Worm (Caenorhabditis elegans) whole organism, mixed stage, embryonic: Measurements from ENCODE around the gene C53C11.4.

Experiments used
- M03D4.4 ChIP-seq: sonication (generic microtip); optimal IDR thresholded peaks from 2 replicates; lab custom pipeline; 2017; ENCODE audit warnings: mild to moderate bottlenecking, missing genetic modification characterization, missing compliant biosample characterization
- ceh-39 ChIP-seq: fragments of 150-350 bp; optimal IDR thresholded peaks from 2 replicates; lab custom pipeline; 2014; ENCODE audit warnings: missing biosample characterization, missing genetic modification characterization
- ceh-43 ChIP-seq: fragments of 200-800 bp; sonication (Bioruptor generic); optimal IDR thresholded peaks from 2 replicates; lab custom pipeline; 2018; ENCODE audit warnings: mild to moderate bottlenecking, missing genetic modification characterization, moderate library complexity, missing compliant biosample characterization
- cnd-1 ChIP-seq: fragments of 200-800 bp; sonication (Bioruptor generic); optimal IDR thresholded peaks from 2 replicates; lab custom pipeline; 2018; ENCODE audit warnings: mild to moderate bottlenecking, missing genetic modification characterization, missing compliant biosample characterization
- drap-1 ChIP-seq: fragments of 200-800 bp; sonication (Bioruptor generic); optimal IDR thresholded peaks from 3 replicates; lab custom pipeline; 2018; ENCODE audit warnings: mild to moderate bottlenecking, missing genetic modification characterization, missing compliant biosample characterization
- elt-1 ChIP-seq: sonication (generic microtip); optimal IDR thresholded peaks from 2 replicates; lab custom pipeline; 2017; ENCODE audit warnings: missing genetic modification characterization, mild to moderate bottlenecking, missing compliant biosample characterization, antibody characterized with exemption, moderate library complexity, borderline replicate concordance; ENCODE audit not compliant: insufficient read depth
- elt-3 ChIP-seq: fragments of 150-350 bp; optimal IDR thresholded peaks from 2 replicates; lab custom pipeline; 2014; ENCODE audit warnings: missing biosample characterization, missing genetic modification characterization
- flh-1 ChIP-seq: fragments of 200-800 bp; sonication (Bioruptor generic); optimal IDR thresholded peaks from 2 replicates; lab custom pipeline; 2018; ENCODE audit warnings: mild to moderate bottlenecking, missing genetic modification characterization, moderate library complexity, missing compliant biosample characterization
- ham-2 ChIP-seq: fragments of 200-800 bp; sonication (Bioruptor generic); optimal IDR thresholded peaks from 2 replicates; lab custom pipeline; 2018; ENCODE audit warnings: mild to moderate bottlenecking, missing genetic modification characterization, missing compliant biosample characterization
- hlh-1 ChIP-seq: fragments of 150-350 bp; optimal IDR thresholded peaks from 2 replicates; lab custom pipeline; 2014; ENCODE audit warnings: missing biosample characterization, missing genetic modification reagents, missing genetic modification characterization
- mab-5 ChIP-seq: fragments of 150-350 bp; optimal IDR thresholded peaks from 2 replicates; lab custom pipeline; 2014; ENCODE audit warnings: missing biosample characterization, missing genetic modification characterization
- mep-1 ChIP-seq: fragments of 150-350 bp; optimal IDR thresholded peaks from 2 replicates; lab custom pipeline; 2017; ENCODE audit warnings: missing biosample characterization, missing genetic modification reagents, missing genetic modification characterization, inconsistent platforms
- mls-2 ChIP-seq: sonication (generic microtip); optimal IDR thresholded peaks from 2 replicates; lab custom pipeline; 2016; ENCODE audit warnings: mild to moderate bottlenecking, missing genetic modification characterization, moderate library complexity, missing compliant biosample characterization
- nhr-2 ChIP-seq: fragments of 150-350 bp; optimal IDR thresholded peaks from 2 replicates; lab custom pipeline; 2014; ENCODE audit warnings: missing biosample characterization, missing genetic modification characterization
- nhr-237 ChIP-seq: fragments of 150-350 bp; optimal IDR thresholded peaks from 2 replicates; lab custom pipeline; 2014; ENCODE audit warnings: missing biosample characterization, missing genetic modification characterization
- nhr-76 ChIP-seq: sonication (generic microtip); optimal IDR thresholded peaks from 2 replicates; lab custom pipeline; 2017; ENCODE audit warnings: missing biosample characterization, missing genetic modification characterization
- pha-4 ChIP-seq: fragments of 150-350 bp; optimal IDR thresholded peaks from 2 replicates; lab custom pipeline; 2018; ENCODE audit warnings: missing biosample characterization, missing genetic modification reagents, missing genetic modification characterization
- snpc-4 ChIP-seq: fragments of 150-350 bp; optimal IDR thresholded peaks from 2 replicates; lab custom pipeline; 2014; ENCODE audit warnings: missing biosample characterization, missing genetic modification characterization
- unc-62 ChIP-seq: fragments of 150-350 bp; optimal IDR thresholded peaks from 2 replicates; lab custom pipeline; 2014; ENCODE audit warnings: missing biosample characterization, missing genetic modification reagents, missing genetic modification characterization
- ztf-11 ChIP-seq: fragments of 150-350 bp; optimal IDR thresholded peaks from 2 replicates; lab custom pipeline; 2014; ENCODE audit warnings: missing biosample characterization, missing genetic modification characterization

Gene C53C11.4

DNA sequence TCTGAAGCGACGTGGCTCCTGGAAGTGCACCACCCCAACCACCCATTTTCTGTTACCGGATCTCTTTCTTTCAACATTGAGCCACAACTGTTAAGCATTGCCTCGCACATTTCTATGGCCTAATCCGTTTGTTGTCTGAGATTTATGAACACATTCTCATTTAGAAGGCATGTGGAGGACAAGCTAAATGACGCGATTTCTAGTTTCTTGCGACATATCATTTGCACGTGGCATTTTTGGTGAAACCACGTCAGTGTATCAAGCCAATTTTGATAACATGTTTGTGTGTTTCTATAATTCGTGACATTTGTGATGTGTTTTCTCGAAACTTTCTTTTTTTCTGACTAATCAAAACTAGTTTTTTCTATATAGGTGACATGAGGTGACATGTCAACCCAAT is 46.0 kb downstream of the C53C11.4 start:
- no peak for TF ChIP-seq nhr-76 (tag; lab: Kevin White, UChicago)
- no peak for TF ChIP-seq mab-5 (tag; lab: Kevin White, UChicago)
- TF ChIP-seq elt-1 (tag; lab: Kevin White, UChicago), result no peak
- TF ChIP-seq mep-1 (tag; lab: Kevin White, UChicago), result no peak
- no peak for TF ChIP-seq ztf-11 (tag; lab: Kevin White, UChicago)
- TF ChIP-seq M03D4.4 (tag; lab: Kevin White, UChicago), result no peak
- no peak for TF ChIP-seq mls-2 (tag; lab: Kevin White, UChicago)
- TF ChIP-seq nhr-2 (tag; lab: Kevin White, UChicago), result no peak
- no peak for TF ChIP-seq nhr-237 (tag; lab: Kevin White, UChicago)
- no peak for TF ChIP-seq ceh-39 (tag; lab: Kevin White, UChicago)
- TF ChIP-seq snpc-4 (tag; lab: Kevin White, UChicago), result no peak
- no peak for TF ChIP-seq elt-3 (tag; lab: Kevin White, UChicago)
- TF ChIP-seq ham-2 (GFP tag; lab: Kevin White, UChicago), result no peak
- no peak for TF ChIP-seq drap-1
- no peak for TF ChIP-seq flh-1 (GFP tag; lab: Kevin White, UChicago)
- no peak for TF ChIP-seq cnd-1 (tag; lab: Kevin White, UChicago)
- TF ChIP-seq pha-4 (tag; lab: Kevin White, UChicago), result no peak
- TF ChIP-seq hlh-1, result no peak
- TF ChIP-seq, all 35 proteins: peak for 0

- TF ChIP-seq nhr-76 (tag; lab: Kevin White, UChicago), result no peak
- TF ChIP-seq elt-3 (tag; lab: Kevin White, UChicago), result no peak
- TF ChIP-seq ceh-43 (GFP tag; lab: Kevin White, UChicago), result no peak
- no peak for TF ChIP-seq ceh-39 (tag; lab: Kevin White, UChicago)
- TF ChIP-seq unc-62, result no peak
- no peak for TF ChIP-seq elt-1 (tag; lab: Kevin White, UChicago)
Measured at ce11 chrX:17359452-17359851, 48.7 kb downstream of the C53C11.4 start, which contains the start of gene npr-36. TSS of gene npr-36 (plus strand) at chrX:17359752.
